Fruit fly (Drosophila melanogaster): ENCODE data around the gene CG14321.

- TF ChIP-seq EcR (GFP tag; optimal IDR thresholded peaks at IDR 0.05) (peak; percentile 66), D1 (tag; optimal IDR thresholded peaks at IDR 0.05) (no peak), CG8301 (tag; optimal IDR thresholded peaks at IDR 0.05) (no peak), CG34367 (tag; optimal IDR thresholded peaks at IDR 0.05) (no peak), CG13204 (GFP tag; optimal IDR thresholded peaks at IDR 0.05) (peak; percentile 98), Pif1A (GFP tag; optimal IDR thresholded peaks at IDR 0.05) (no peak), CG17806 (tag; optimal IDR thresholded peaks at IDR 0.05) (no peak), CG12605 (GFP tag; IDR thresholded peaks at IDR 0.05) (no peak), CG4496 (GFP tag; IDR thresholded peaks at IDR 0.05) (no peak), fd96Ca (GFP tag; IDR thresholded peaks at IDR 0.05) (no peak), Snoo (tag; optimal IDR thresholded peaks at IDR 0.05) (no peak), rn (GFP tag; IDR thresholded peaks at IDR 0.05) (no peak), CG10348 (GFP tag; IDR thresholded peaks at IDR 0.05) (no peak)
Measured at dm6 chr3R:17704538-17704854, 28.9 kb upstream of the CG14321 start.
